Worm (Caenorhabditis elegans): ENCODE data around the gene C32C4.16.

- no peak for TF ChIP-seq egl-27 (tag; optimal IDR thresholded peaks at IDR 0.05)
- TF ChIP-seq nhr-237 (tag; optimal IDR thresholded peaks at IDR 0.05): no peak
- TF ChIP-seq elt-2 (tag; optimal IDR thresholded peaks at IDR 0.05): no peak
- TF ChIP-seq jun-1 (tag; optimal IDR thresholded peaks at IDR 0.05): no peak
- no peak for TF ChIP-seq C04F5.9 (tag; optimal IDR thresholded peaks at IDR 0.05)
Measured at ce11 chrV:10667284-10667683, 19.9 kb downstream of the C32C4.16 start, which contains the start of gene twk-12.

Measured in whole organism, L1 larva.